Worm (Caenorhabditis elegans): ENCODE results near the gene poml-4.

DNA sequence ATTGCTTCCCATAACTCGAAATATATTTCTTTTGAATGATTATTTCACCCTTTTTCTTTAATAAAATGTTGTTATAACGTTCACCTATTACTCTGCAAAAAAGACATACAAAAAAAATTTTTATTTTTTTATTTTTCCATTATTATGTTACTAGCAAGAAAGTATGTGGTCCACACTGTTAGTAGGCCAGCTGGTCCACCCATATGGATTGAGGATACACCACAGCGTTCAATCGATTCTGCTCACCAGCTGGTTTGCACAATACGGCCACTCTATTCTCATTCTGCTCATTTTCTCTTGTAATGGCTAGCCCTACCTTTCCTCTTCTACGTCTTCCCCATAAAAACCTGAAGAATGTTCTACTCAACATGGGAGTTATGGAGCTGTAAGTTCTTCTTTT lies 2.1 kb upstream of the poml-4 start, which contains the start of gene fbxb-44:
- TF ChIP-seq dmd-4 (tag; optimal IDR thresholded peaks at IDR 0.05) (no peak), nhr-77 (tag; optimal IDR thresholded peaks at IDR 0.05) (no peak), nhr-12 (tag; optimal IDR thresholded peaks at IDR 0.05) (no peak), ztf-11 (tag; optimal IDR thresholded peaks at IDR 0.05) (no peak), elt-1 (tag; optimal IDR thresholded peaks at IDR 0.05) (no peak)

Measured in whole organism, L2 larva.